Fruit fly (Drosophila melanogaster): Measurements from ENCODE around the gene CG1239.

The CG1239 gene

dm6 chr3R:5693186-5693585 lies 40.1 kb upstream of the CG1239 start, which contains the start of gene CG2104:
Gene CG2104, minus strand, starts transcription at chr3R:5693286.
- no peak for TF ChIP-seq CG16779 (tag; optimal IDR thresholded peaks at IDR 0.05)
- no peak for TF ChIP-seq CG10669 (GFP tag; optimal IDR thresholded peaks at IDR 0.05)

dm6 chr3R:5694461-5694860 lies 38.9 kb upstream of the CG1239 start:
- no peak for TF ChIP-seq dsx (GFP tag; optimal IDR thresholded peaks at IDR 0.05; ENCODE audit: poor library complexity, severe bottlenecking)
- TF ChIP-seq Lpt (GFP tag; optimal IDR thresholded peaks at IDR 0.05): peak; percentile 69
- peak; percentile 34 for TF ChIP-seq CG34406 (GFP tag; optimal IDR thresholded peaks at IDR 0.05)
- TF ChIP-seq OdsH (GFP tag; optimal IDR thresholded peaks at IDR 0.05): peak; percentile 68
- peak; percentile 3 for TF ChIP-seq CG16779 (tag; optimal IDR thresholded peaks at IDR 0.05)
- TF ChIP-seq CG10631 (GFP tag; optimal IDR thresholded peaks at IDR 0.05): peak; percentile 28
- TF ChIP-seq Sox102F (GFP tag; optimal IDR thresholded peaks at IDR 0.05): peak; percentile 39
- TF ChIP-seq CG6163 (GFP tag; IDR thresholded peaks at IDR 0.05): peak; percentile 80
- TF ChIP-seq Met (GFP tag; optimal IDR thresholded peaks at IDR 0.05): peak; percentile 29
- no peak for TF ChIP-seq CG6854 (GFP tag; optimal IDR thresholded peaks at IDR 0.05)
- TF ChIP-seq CG10669 (GFP tag; optimal IDR thresholded peaks at IDR 0.05): peak; percentile 7
- TF ChIP-seq svp (GFP tag): no peak
- peak; percentile 17 for TF ChIP-seq lz (GFP tag; optimal IDR thresholded peaks at IDR 0.05)
- TF ChIP-seq Gug (GFP tag; IDR thresholded peaks at IDR 0.05): peak; percentile 64
- TF ChIP-seq Eip93F (GFP tag; optimal IDR thresholded peaks at IDR 0.05): no peak
- peak; percentile 89 for TF ChIP-seq CG8119 (GFP tag; IDR thresholded peaks at IDR 0.05)
- no peak for TF ChIP-seq vri (GFP tag; optimal IDR thresholded peaks at IDR 0.05)
- TF ChIP-seq CG15336 (GFP tag; IDR thresholded peaks at IDR 0.05): peak; percentile 90
- peak; percentile 55 for TF ChIP-seq Sox14 (GFP tag; optimal IDR thresholded peaks at IDR 0.05)
- peak; percentile 11 for TF ChIP-seq CG8632 (GFP tag; optimal IDR thresholded peaks at IDR 0.05)
- TF ChIP-seq CG7368 (GFP tag; optimal IDR thresholded peaks at IDR 0.05): peak; percentile 36
- TF ChIP-seq cyc (GFP tag; optimal IDR thresholded peaks at IDR 0.05): peak; percentile 25
- TF ChIP-seq Hr4 (GFP tag; optimal IDR thresholded peaks at IDR 0.05): peak; percentile 80
- TF ChIP-seq fd85E (GFP tag; optimal IDR thresholded peaks at IDR 0.05): no peak
- TF ChIP-seq Hr39 (GFP tag; optimal IDR thresholded peaks at IDR 0.05): peak; percentile 29
- peak; percentile 77 for TF ChIP-seq CG6276 (GFP tag; optimal IDR thresholded peaks at IDR 0.05)
- no peak for TF ChIP-seq Hr38 (GFP tag; optimal IDR thresholded peaks at IDR 0.05)
- no peak for TF ChIP-seq CG11902 (GFP tag; optimal IDR thresholded peaks at IDR 0.05)
- TF ChIP-seq Smox (GFP tag; optimal IDR thresholded peaks at IDR 0.05): peak; percentile 27
- TF ChIP-seq CG4318 (GFP tag; optimal IDR thresholded peaks at IDR 0.05): peak; percentile 61
- TF ChIP-seq eg (GFP tag; IDR thresholded peaks at IDR 0.05): peak; percentile 92
- no peak for TF ChIP-seq spab (GFP tag; optimal IDR thresholded peaks at IDR 0.05)
- 0 out of 2 replicates have a peak, but pooled peaks have one; percentile 53 for TF ChIP-seq CG11294 (GFP tag; IDR thresholded peaks at IDR 0.05)
- TF ChIP-seq Ets96B (tag; optimal IDR thresholded peaks at IDR 0.05): peak; percentile 53
- peak; percentile 42 for TF ChIP-seq acj6 (GFP tag; optimal IDR thresholded peaks at IDR 0.05)
- TF ChIP-seq CG1621 (tag; optimal IDR thresholded peaks at IDR 0.05): peak; percentile 10
- TF ChIP-seq Eip78C (GFP tag): peak; percentile 80
- TF ChIP-seq CG3032 (tag; optimal IDR thresholded peaks at IDR 0.05): peak; percentile 2
- no peak for TF ChIP-seq Ets21C (GFP tag; optimal IDR thresholded peaks at IDR 0.05)
- peak; percentile 60 for TF ChIP-seq CG3919 (GFP tag; optimal IDR thresholded peaks at IDR 0.05)
- peak; percentile 55 for TF ChIP-seq pdm3 (GFP tag; optimal IDR thresholded peaks at IDR 0.05)
- TF ChIP-seq salr (GFP tag; optimal IDR thresholded peaks at IDR 0.05): peak; percentile 22 to 50
- TF ChIP-seq esn (GFP tag; optimal IDR thresholded peaks at IDR 0.05): peak; percentile 37
- no peak for TF ChIP-seq fkh (GFP tag; optimal IDR thresholded peaks at IDR 0.05)
- TF ChIP-seq CG8319 (GFP tag; optimal IDR thresholded peaks at IDR 0.05): no peak
- peak; percentile 53 for TF ChIP-seq net (GFP tag; optimal IDR thresholded peaks at IDR 0.05)
- TF ChIP-seq Eip75B (GFP tag; optimal IDR thresholded peaks at IDR 0.05): peak; percentile 52
- TF ChIP-seq ss (GFP tag; optimal IDR thresholded peaks at IDR 0.05): no peak
- TF ChIP-seq Sox15 (GFP tag; optimal IDR thresholded peaks at IDR 0.05): no peak
- TF ChIP-seq CG6808 (GFP tag; optimal IDR thresholded peaks at IDR 0.05): peak; percentile 5
